Fruit fly (Drosophila melanogaster): ENCODE measurements around the gene CG14384.

The CG14384 gene

dm6 chr3R:12982982-12983633 lies 15.6 kb upstream of the CG14384 start (continued):
- no peak for TF ChIP-seq Taf1 (GFP tag; IDR thresholded peaks at IDR 0.05)
- no peak for TF ChIP-seq wek (GFP tag; optimal IDR thresholded peaks at IDR 0.05)
- TF ChIP-seq Hr78 (GFP tag; optimal IDR thresholded peaks at IDR 0.05) = no peak
- peak; percentile 39 for TF ChIP-seq CG13624 (GFP tag; optimal IDR thresholded peaks at IDR 0.05)
- TF ChIP-seq cato (GFP tag; optimal IDR thresholded peaks at IDR 0.05; ENCODE audit: borderline replicate concordance) = no peak
- no peak for TF ChIP-seq sob (GFP tag; IDR thresholded peaks at IDR 0.05)
- TF ChIP-seq seq (GFP tag; IDR thresholded peaks at IDR 0.05) = no peak
- TF ChIP-seq CG9932 (GFP tag; IDR thresholded peaks at IDR 0.05) = peak; percentile 51; the same call in 1 of the 2 replicates
- no peak for TF ChIP-seq eve (GFP tag; optimal IDR thresholded peaks at IDR 0.05)
- TF ChIP-seq CG10565 (GFP tag; optimal IDR thresholded peaks at IDR 0.05) = no peak
- no peak for TF ChIP-seq CG7987 (GFP tag; optimal IDR thresholded peaks at IDR 0.05)
- no peak for TF ChIP-seq schlank (tag; optimal IDR thresholded peaks at IDR 0.05)
- no peak for TF ChIP-seq CG7839 (tag; optimal IDR thresholded peaks at IDR 0.05)
- no peak for TF ChIP-seq bab2 (GFP tag; optimal IDR thresholded peaks at IDR 0.05)
- TF ChIP-seq sens (GFP tag) = peak; percentile 61
- no peak for TF ChIP-seq ken (GFP tag; IDR thresholded peaks at IDR 0.05)
- peak; percentile 28; the same call in 1 of the 2 replicates for TF ChIP-seq Drgx (GFP tag; IDR thresholded peaks at IDR 0.05)
- no peak for TF ChIP-seq CG8388 (GFP tag; optimal IDR thresholded peaks at IDR 0.05)
- no peak for TF ChIP-seq CG10147 (GFP tag; optimal IDR thresholded peaks at IDR 0.05)
- no peak for TF ChIP-seq CG31224 (GFP tag; IDR thresholded peaks at IDR 0.05)
- TF ChIP-seq grn (GFP tag; optimal IDR thresholded peaks at IDR 0.05) = no peak
- no peak for TF ChIP-seq CG6254 (GFP tag; optimal IDR thresholded peaks at IDR 0.05)
- no peak for TF ChIP-seq Jarid2 (GFP tag; optimal IDR thresholded peaks at IDR 0.05)
- TF ChIP-seq esg (GFP tag; conservative IDR thresholded peaks at IDR 0.05) = no peak
- TF ChIP-seq CG7271 (tag; optimal IDR thresholded peaks at IDR 0.05) = no peak
- TF ChIP-seq lola (GFP tag; optimal IDR thresholded peaks at IDR 0.05) = no peak
- TF ChIP-seq CG34422 (GFP tag; IDR thresholded peaks at IDR 0.05) = peak; percentile 27; the same call in 1 of the 3 replicates
- TF ChIP-seq eyg (GFP tag; optimal IDR thresholded peaks at IDR 0.05) = no peak
- peak; percentile 5; the same call in 1 of the 2 replicates for TF ChIP-seq CG13287 (GFP tag; IDR thresholded peaks at IDR 0.05; ENCODE audit: partially characterized antibody)
- TF ChIP-seq Poxn (GFP tag; IDR thresholded peaks at IDR 0.05) = no peak
- no peak for TF ChIP-seq MTF-1 (GFP tag; optimal IDR thresholded peaks at IDR 0.05; ENCODE audit: borderline replicate concordance)
- TF ChIP-seq dysf (GFP tag; IDR thresholded peaks at IDR 0.05) = no peak
- no peak for TF ChIP-seq CG18476 (GFP tag; optimal IDR thresholded peaks at IDR 0.05)
- no peak for TF ChIP-seq hkb (optimal IDR thresholded peaks at IDR 0.05)
- no peak for TF ChIP-seq hkb (GFP tag; IDR thresholded peaks at IDR 0.05)
- no peak for TF ChIP-seq Optix (GFP tag; IDR thresholded peaks at IDR 0.05)
- TF ChIP-seq sima (GFP tag; optimal IDR thresholded peaks at IDR 0.05) = no peak
- TF ChIP-seq CG1529 (GFP tag; optimal IDR thresholded peaks at IDR 0.05) = no peak
- TF ChIP-seq Pdp1 (GFP tag; optimal IDR thresholded peaks at IDR 0.05) = peak in 1 of 2 experiments; percentile 85
- TF ChIP-seq Fer2 (tag; optimal IDR thresholded peaks at IDR 0.05) = no peak
- TF ChIP-seq CG9609 (GFP tag; optimal IDR thresholded peaks at IDR 0.05) = no peak
- TF ChIP-seq CG17359 (tag; optimal IDR thresholded peaks at IDR 0.05) = no peak
- TF ChIP-seq CG4617 (GFP tag; optimal IDR thresholded peaks at IDR 0.05; ENCODE audit: borderline replicate concordance) = no peak
- no peak for TF ChIP-seq CG4730 (GFP tag; IDR thresholded peaks at IDR 0.05)
- TF ChIP-seq BtbVII (GFP tag; optimal IDR thresholded peaks at IDR 0.05) = no peak
- 0 out of 2 replicates have a peak, but pooled peaks have one; percentile 4 for TF ChIP-seq CG11696 (GFP tag; IDR thresholded peaks at IDR 0.05)
- TF ChIP-seq CG30403 (GFP tag; optimal IDR thresholded peaks at IDR 0.05) = no peak
- TF ChIP-seq D (optimal IDR thresholded peaks at IDR 0.05) = no peak
- TF ChIP-seq D (GFP tag; optimal IDR thresholded peaks at IDR 0.05) = no peak
- no peak for TF ChIP-seq ase (GFP tag; IDR thresholded peaks at IDR 0.05)

All from whole organism, embryonic.